Worm (Caenorhabditis elegans) whole organism, midembryonic: ENCODE measurements around the gene fbxb-81.

Source experiments
- cog-1 ChIP-seq: sonication (generic microtip); optimal IDR thresholded peaks from 2 replicates; lab custom pipeline; 2016; ENCODE audit warnings: missing genetic modification characterization, missing compliant biosample characterization
- flt-1 ChIP-seq: fragments of 200-800 bp; sonication (Bioruptor generic); IDR thresholded peaks from 2 replicates; pipeline ENCODE4 v1.3.6; 2022; ENCODE audit warnings: missing genetic modification characterization, missing compliant biosample characterization
- klf-2 ChIP-seq: fragments of 200-800 bp; sonication (Bioruptor generic); conservative IDR thresholded peaks from 2 replicates; pipeline ENCODE4 v1.3.6; 2022; ENCODE audit warnings: missing genetic modification reagents, missing genetic modification characterization, missing compliant biosample characterization
- tab-1 ChIP-seq: fragments of 200-800 bp; sonication (Bioruptor generic); IDR thresholded peaks from 2 replicates; pipeline ENCODE4 v1.3.6; 2022; ENCODE audit warnings: missing genetic modification characterization, missing compliant biosample characterization
- ztf-23 ChIP-seq: fragments of 200-800 bp; sonication (Bioruptor generic); IDR thresholded peaks from 2 replicates; pipeline ENCODE4 v1.3.6; 2022; ENCODE audit warnings: missing genetic modification reagents, missing genetic modification characterization, missing compliant biosample characterization
- ztf-29 ChIP-seq: fragments of 200-800 bp; sonication (Bioruptor generic); IDR thresholded peaks from 2 replicates; pipeline ENCODE4 v1.3.6; 2022; ENCODE audit warnings: missing genetic modification reagents, missing genetic modification characterization, missing compliant biosample characterization

DNA sequence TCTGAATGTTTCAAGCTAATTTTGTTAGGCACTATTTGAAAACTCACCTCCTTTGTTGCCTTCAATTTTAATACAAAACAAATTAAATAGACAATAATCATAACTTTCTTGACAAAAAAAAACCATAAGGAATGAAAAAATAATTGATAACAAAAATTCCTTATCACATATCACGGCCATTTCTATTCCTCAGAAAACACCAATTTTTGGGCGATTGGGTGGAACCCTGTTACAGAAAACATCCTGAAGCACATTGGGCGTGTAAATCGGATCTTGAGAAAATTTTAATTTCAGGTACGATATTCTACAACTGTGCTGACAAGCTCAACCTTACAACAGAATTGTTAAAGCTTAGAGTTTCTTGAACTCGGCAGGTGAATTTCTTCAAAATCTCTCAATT, 23.8 kb upstream of the fbxb-81 start, which contains the start of gene F40G9.8:
- no peak for TF ChIP-seq ztf-29 (GFP tag; lab: Robert Waterston, UW)
- TF ChIP-seq tab-1 (GFP tag; lab: Robert Waterston, UW), result no peak
- no peak for TF ChIP-seq ztf-23
- TF ChIP-seq cog-1, result no peak
- no peak for TF ChIP-seq klf-2
- no peak for TF ChIP-seq flt-1 (GFP tag; lab: Robert Waterston, UW)
